Worm (Caenorhabditis elegans): ENCODE measurements around the gene fbxa-188.

DNA sequence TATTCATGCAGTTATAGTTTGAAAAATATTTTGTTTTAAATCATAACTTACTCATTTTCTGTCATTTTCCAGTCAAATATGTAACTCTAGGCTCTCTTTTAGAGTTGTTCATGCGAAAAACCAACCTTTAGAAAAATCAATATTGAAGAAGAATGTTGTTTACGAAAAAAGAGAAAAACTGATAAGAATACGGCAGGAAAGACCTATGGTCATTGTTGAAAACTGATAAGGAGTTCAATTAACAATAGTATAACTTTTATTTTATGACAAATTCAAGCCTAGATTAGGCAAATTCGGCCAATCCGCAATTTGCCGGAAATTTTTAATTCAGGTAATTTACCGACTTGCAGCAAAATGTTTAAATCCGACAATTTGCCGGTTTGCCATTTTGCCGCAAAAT lies 31.9 kb upstream of the fbxa-188 start, which contains the start of gene Y20C6A.1:
- TF ChIP-seq ztf-11 (tag; optimal IDR thresholded peaks at IDR 0.05), result no peak
- no peak for TF ChIP-seq snpc-4 (tag; optimal IDR thresholded peaks at IDR 0.05)
- no peak for TF ChIP-seq pha-4 (tag; optimal IDR thresholded peaks at IDR 0.05)
- TF ChIP-seq unc-62 (GFP tag; optimal IDR thresholded peaks at IDR 0.05), result no peak
- no peak for TF ChIP-seq cnd-1 (tag; optimal IDR thresholded peaks at IDR 0.05)

All from whole organism, mixed stage, embryonic.